Fruit fly (Drosophila melanogaster) whole organism, embryonic: ENCODE results near the gene p23.

Experiments used
- CG10209 ChIP-seq: fragments of 200-800 bp; sonication (Bioruptor generic); optimal IDR thresholded peaks from 3 replicates; lab custom pipeline; 2017; ENCODE audit warnings: missing biosample characterization, mild to moderate bottlenecking, missing genetic modification characterization, missing genetic modification reagents
- CG17829 ChIP-seq: fragments of 200-800 bp; optimal IDR thresholded peaks from 2 replicates; lab custom pipeline; 2019; ENCODE audit warnings: missing biosample characterization, mild to moderate bottlenecking, missing genetic modification characterization, moderate library complexity
- CG3726 ChIP-seq: fragments of 200-800 bp; sonication (Bioruptor generic); IDR thresholded peaks from 3 replicates; pipeline ENCODE4, ENCODE4 v1.3.6; 2022; ENCODE audit warnings: missing biosample characterization, missing genetic modification characterization
- Dip2 ChIP-seq: fragments of 200-800 bp; sonication (Bioruptor generic); IDR thresholded peaks from 2 replicates; pipeline ENCODE4 v1.3.6; 2022; ENCODE audit warnings: missing biosample characterization, missing genetic modification characterization
- ERR ChIP-seq: fragments of 200-800 bp; sonication (Bioruptor generic); optimal IDR thresholded peaks from 2 replicates; lab custom pipeline; 2016; ENCODE audit warnings: missing biosample characterization, missing genetic modification characterization
- Hey ChIP-seq: fragments of 200-800 bp; sonication (Bioruptor generic); optimal IDR thresholded peaks from 3 replicates; lab custom pipeline; 2018; ENCODE audit warnings: missing biosample characterization, mild to moderate bottlenecking, missing genetic modification characterization
- HmgZ ChIP-seq: fragments of 200-800 bp; sonication (Bioruptor generic); optimal IDR thresholded peaks from 2 replicates; lab custom pipeline; 2018; ENCODE audit warnings: missing biosample characterization, mild to moderate bottlenecking, missing genetic modification characterization
- Max ChIP-seq: fragments of 200-800 bp; sonication (Bioruptor generic); optimal IDR thresholded peaks from 2 replicates; lab custom pipeline; 2016; ENCODE audit warnings: missing biosample characterization, mild to moderate bottlenecking, missing genetic modification characterization
- Stat92E ChIP-seq, 3 experiments: fragments of >200 bp in 2 of 3; fragments of 200-800 bp in 1 of 3; sonication (Bioruptor generic) in 1 of 3; optimal IDR thresholded peaks; 2 replicates each; lab custom pipeline; 2017 to 2019; ENCODE audit warnings: missing biosample characterization in 3 of 3, missing genetic modification characterization in 3 of 3, mild to moderate bottlenecking in 1 of 3, moderate library complexity in 1 of 3
- Tbp ChIP-seq: fragments of >200 bp; optimal IDR thresholded peaks from 2 replicates; lab custom pipeline; 2018; ENCODE audit warnings: missing biosample characterization, missing genetic modification characterization
- Vsx1 ChIP-seq: fragments of 200-800 bp; sonication (Bioruptor generic); optimal IDR thresholded peaks from 2 replicates; lab custom pipeline; 2017; ENCODE audit warnings: missing biosample characterization, mild to moderate bottlenecking, missing genetic modification characterization, missing genetic modification reagents
- az2 ChIP-seq: fragments of 200-800 bp; sonication (Bioruptor generic); optimal IDR thresholded peaks from 3 replicates; lab custom pipeline; 2016; ENCODE audit warnings: missing biosample characterization, missing genetic modification characterization
- kay ChIP-seq: fragments of 200-800 bp; sonication (Bioruptor generic); optimal IDR thresholded peaks from 2 replicates; lab custom pipeline; 2016; ENCODE audit warnings: missing biosample characterization, missing genetic modification characterization
- knrl ChIP-seq: fragments of 200-800 bp; sonication (Bioruptor generic); IDR thresholded peaks from 3 replicates; pipeline ENCODE4 v1.3.6; 2022; ENCODE audit warnings: missing biosample characterization, missing genetic modification characterization; ENCODE audit not compliant: partially characterized antibody
- phol ChIP-seq: fragments of 200-800 bp; sonication (Bioruptor generic); optimal IDR thresholded peaks from 3 replicates; lab custom pipeline; 2018; ENCODE audit warnings: missing biosample characterization, mild to moderate bottlenecking, missing genetic modification characterization, moderate library complexity
- tio ChIP-seq: fragments of 200-800 bp; sonication (Bioruptor generic); optimal IDR thresholded peaks from 2 replicates; lab custom pipeline; 2017; ENCODE audit warnings: missing biosample characterization, missing genetic modification characterization, inconsistent platforms

The p23 gene

DNA sequence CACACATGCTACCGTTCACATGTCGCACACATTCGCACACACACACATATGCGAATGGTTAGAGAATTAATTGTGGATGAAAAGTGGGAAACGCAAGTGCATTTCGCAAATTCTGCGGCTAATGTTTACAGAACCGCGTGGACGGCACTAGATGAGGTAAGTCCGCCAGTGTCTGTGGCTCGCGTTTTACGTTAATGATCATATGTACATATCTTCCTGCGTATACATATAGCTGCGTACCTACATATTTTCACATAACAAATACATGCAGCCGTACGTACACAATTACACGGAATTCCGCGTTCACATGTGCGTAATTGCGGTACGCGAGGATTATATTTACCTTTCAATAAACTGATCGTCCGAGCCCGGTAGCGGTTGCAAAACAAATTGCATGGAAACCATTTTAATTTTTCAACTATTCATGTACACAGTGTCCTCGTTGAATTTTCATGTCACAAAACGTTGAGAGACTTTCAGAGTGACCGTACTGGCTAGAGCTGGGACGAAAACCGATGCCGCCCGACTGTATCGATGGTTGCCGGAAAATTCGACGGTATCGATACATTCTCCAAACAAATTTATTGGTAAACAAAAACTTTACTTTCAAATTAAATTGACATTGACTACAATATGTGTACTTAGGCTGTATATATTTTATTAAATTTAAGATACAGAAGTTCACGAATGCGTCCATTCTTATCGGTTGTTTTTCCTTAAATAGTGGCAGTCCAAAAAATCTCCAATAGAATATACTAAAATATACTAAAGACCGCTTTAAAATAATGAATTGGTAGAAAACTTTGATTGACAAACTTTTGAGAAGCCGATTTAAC lies 47.6 kb downstream of the p23 start, which contains the start of gene hyd (continued):
- TF ChIP-seq CG10209 (GFP tag; lab: Kevin White, UChicago) (no peak), Stat92E (GFP tag; optimal IDR thresholded peaks at IDR 0.05; lab: Kevin White, UChicago) (no peak), CG3726 (GFP tag; lab: Robert Waterston, UW) (no peak), phol (tag; lab: Kevin White, UChicago) (peak; percentile 42), Tbp (no peak), knrl (GFP tag; lab: Robert Waterston, UW) (peak; percentile 84), HmgZ (peak; percentile 28), kay (GFP tag; lab: Kevin White, UChicago) (no peak), Dip2 (GFP tag; lab: Robert Waterston, UW) (no peak), tio (GFP tag; lab: Kevin White, UChicago) (no peak), Hey (tag; lab: Kevin White, UChicago) (no peak), Max (GFP tag; lab: Kevin White, UChicago) (no peak), Vsx1 (GFP tag; lab: Kevin White, UChicago) (no peak), ERR (GFP tag; lab: Kevin White, UChicago) (no peak), CG17829 (tag; lab: Kevin White, UChicago) (peak; percentile 53), az2 (GFP tag; lab: Kevin White, UChicago) (no peak)
